Worm (Caenorhabditis elegans) whole organism, L4/young adult: ENCODE data around the gene ostb-1.

Source experiments
- W03F9.2 ChIP-seq: fragments of 150-350 bp; optimal IDR thresholded peaks from 2 replicates; lab custom pipeline; 2014; ENCODE audit warnings: missing biosample characterization, missing genetic modification characterization
- dao-5 ChIP-seq: sonication (generic microtip); optimal IDR thresholded peaks from 2 replicates; lab custom pipeline; 2016; ENCODE audit warnings: missing genotype, missing genetic modification characterization, moderate library complexity, missing compliant biosample characterization
- him-1 ChIP-seq: sonication (generic microtip); optimal IDR thresholded peaks from 2 replicates; lab custom pipeline; 2016; ENCODE audit warnings: missing genotype, missing genetic modification reagents, missing genetic modification characterization, missing compliant biosample characterization

- TF ChIP-seq him-1 (tag; lab: Kevin White, UChicago) = no peak
- no peak for TF ChIP-seq W03F9.2
- no peak for TF ChIP-seq dao-5 (tag; lab: Kevin White, UChicago)
Measured at ce11 chrII:7855619-7856018, 8.7 kb upstream of the ostb-1 start, which contains the start of gene mdmh-35.
